Fruit fly (Drosophila melanogaster): Measurements from ENCODE around the gene Cyp4g1.

DNA sequence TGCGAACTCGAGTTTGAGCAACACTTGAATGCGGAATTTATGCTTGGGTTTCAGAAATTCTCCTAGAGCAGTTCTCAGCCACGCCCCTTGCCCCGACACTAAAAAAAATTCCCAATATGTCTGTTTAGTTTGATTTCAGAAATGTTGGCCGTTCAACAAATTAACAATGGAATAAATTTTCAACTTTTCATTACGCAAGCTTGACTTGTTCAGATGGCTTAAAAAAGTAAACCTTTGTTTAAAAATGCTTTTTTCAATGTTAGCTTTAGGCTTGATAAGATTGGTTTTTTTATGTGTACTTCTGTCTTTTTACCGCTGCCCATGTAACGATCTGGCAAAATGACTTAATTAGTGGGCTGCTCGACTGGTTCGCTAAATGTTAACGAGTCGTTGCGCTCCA lies 16.4 kb downstream of the Cyp4g1 start:
- TF ChIP-seq OdsH (GFP tag; optimal IDR thresholded peaks at IDR 0.05), result no peak
- TF ChIP-seq Dif (GFP tag; optimal IDR thresholded peaks at IDR 0.05; ENCODE audit: partially characterized antibody), result no peak
- no peak for TF ChIP-seq woc (GFP tag; optimal IDR thresholded peaks at IDR 0.05)
- TF ChIP-seq GATAd (GFP tag; optimal IDR thresholded peaks at IDR 0.05), result no peak
- no peak for TF ChIP-seq dsf (GFP tag; optimal IDR thresholded peaks at IDR 0.05; ENCODE audit: borderline replicate concordance)
- TF ChIP-seq Hnf4 (GFP tag; optimal IDR thresholded peaks at IDR 0.05), result no peak
- TF ChIP-seq jim (GFP tag; optimal IDR thresholded peaks at IDR 0.05), result no peak
- no peak for TF ChIP-seq CG9705 (GFP tag; optimal IDR thresholded peaks at IDR 0.05)
- no peak for TF ChIP-seq br (GFP tag; optimal IDR thresholded peaks at IDR 0.05)

All from whole organism, wandering third instar larva.